Worm (Caenorhabditis elegans) whole organism, L4 larva: ENCODE data around the gene Y55F3BR.1.

ENCODE experiments used
- F49E8.2 ChIP-seq: sonication (generic microtip); optimal IDR thresholded peaks from 2 replicates; lab custom pipeline; 2016; ENCODE audit warnings: missing compliant biosample characterization, mild to moderate bottlenecking, missing genetic modification characterization, borderline replicate concordance
- T20F7.1 ChIP-seq: fragments of 200-800 bp; sonication (Bioruptor generic); optimal IDR thresholded peaks from 2 replicates; lab custom pipeline; 2018; ENCODE audit warnings: mild to moderate bottlenecking, missing genetic modification characterization, missing compliant biosample characterization
- aha-1 ChIP-seq: fragments of 150-350 bp; peaks from one replicate; lab custom pipeline; 2014; ENCODE audit warnings: missing biosample characterization, missing genetic modification characterization
- attf-4 ChIP-seq: sonication (generic microtip); optimal IDR thresholded peaks from 3 replicates; lab custom pipeline; 2017; ENCODE audit warnings: missing biosample characterization, missing genetic modification characterization
- ceh-44 ChIP-seq: fragments of 200-800 bp; sonication (Bioruptor generic); IDR thresholded peaks from 2 replicates; pipeline ENCODE4 v1.3.6; 2022; ENCODE audit warnings: missing genetic modification reagents, missing genetic modification characterization, missing compliant biosample characterization
- ceh-62 ChIP-seq: sonication (generic microtip); optimal IDR thresholded peaks from 2 replicates; lab custom pipeline; 2017; ENCODE audit warnings: missing biosample characterization, missing genetic modification characterization
- ces-1 ChIP-seq: fragments of 150-350 bp; sonication (generic microtip); optimal IDR thresholded peaks from 4 replicates; lab custom pipeline; 2014; ENCODE audit warnings: missing biosample characterization, missing genetic modification reagents, missing genetic modification characterization
- cey-2 ChIP-seq: sonication (generic microtip); optimal IDR thresholded peaks from 3 replicates; lab custom pipeline; 2017; ENCODE audit warnings: missing genetic modification characterization, mild to moderate bottlenecking, missing compliant biosample characterization, antibody characterized with exemption, borderline replicate concordance; ENCODE audit not compliant: insufficient read depth
- daf-12 ChIP-seq: fragments of 150-350 bp; optimal IDR thresholded peaks from 2 replicates; lab custom pipeline; 2014; ENCODE audit warnings: missing biosample characterization, missing genetic modification reagents, missing genetic modification characterization
- daf-8 ChIP-seq: fragments of 200-800 bp; sonication (Bioruptor generic); IDR thresholded peaks from 2 replicates; pipeline ENCODE4 v1.3.6; 2022; ENCODE audit warnings: missing genetic modification characterization, missing compliant biosample characterization
- fkh-10 ChIP-seq: fragments of 150-350 bp; optimal IDR thresholded peaks from 2 replicates; lab custom pipeline; 2014; ENCODE audit warnings: missing biosample characterization, missing genetic modification reagents, missing genetic modification characterization
- gei-8 ChIP-seq: fragments of 200-800 bp; sonication (Bioruptor generic); optimal IDR thresholded peaks from 2 replicates; lab custom pipeline; 2018; ENCODE audit warnings: mild to moderate bottlenecking, missing genetic modification characterization, missing compliant biosample characterization
- hif-1 ChIP-seq, 2 experiments: sonication (generic microtip); optimal IDR thresholded peaks; 2 replicates each; lab custom pipeline; 2016 to 2017; ENCODE audit warnings: missing compliant biosample characterization in 2 of 2, missing genetic modification characterization in 2 of 2, missing genetic modification reagents in 2 of 2, missing genotype in 2 of 2, mild to moderate bottlenecking in 1 of 2
- hlh-30 ChIP-seq: sonication (generic microtip); optimal IDR thresholded peaks from 2 replicates; lab custom pipeline; 2017; ENCODE audit warnings: antibody characterized with exemption, mild to moderate bottlenecking, missing genetic modification characterization, missing compliant biosample characterization; ENCODE audit not compliant: insufficient read depth
- lin-15B ChIP-seq: fragments of 150-350 bp; sonication (generic microtip); optimal IDR thresholded peaks from 3 replicates; lab custom pipeline; 2014; ENCODE audit warnings: missing biosample characterization, missing genetic modification characterization
- lin-38 ChIP-seq: fragments of 200-800 bp; sonication (Bioruptor generic); IDR thresholded peaks from 2 replicates; pipeline ENCODE4 v1.3.6; 2022; ENCODE audit warnings: missing genetic modification reagents, missing genetic modification characterization, missing compliant biosample characterization
- lsy-2 ChIP-seq, 2 experiments: fragments of 150-350 bp in 1 of 2; sonication (generic microtip) in 1 of 2; optimal IDR thresholded peaks; 2 replicates each; lab custom pipeline; 2014 to 2017; ENCODE audit warnings: missing biosample characterization in 2 of 2, missing genetic modification characterization in 2 of 2
- madf-9 ChIP-seq: fragments of 200-800 bp; sonication (Bioruptor generic); conservative IDR thresholded peaks from 2 replicates; pipeline ENCODE4 v1.3.6; 2022; ENCODE audit warnings: missing genetic modification reagents, missing genetic modification characterization, missing compliant biosample characterization
- mep-1 ChIP-seq: fragments of 150-350 bp; sonication (generic microtip); optimal IDR thresholded peaks from 3 replicates; lab custom pipeline; 2014; ENCODE audit warnings: missing biosample characterization, missing genetic modification characterization
- mes-2 ChIP-seq: sonication (generic microtip); optimal IDR thresholded peaks from 2 replicates; lab custom pipeline; 2016; ENCODE audit warnings: missing genotype, mild to moderate bottlenecking, missing genetic modification characterization, missing compliant biosample characterization; ENCODE audit not compliant: poor library complexity, severe bottlenecking
- mxl-2 ChIP-seq: fragments of 200-800 bp; sonication (Bioruptor generic); conservative IDR thresholded peaks from 2 replicates; pipeline ENCODE4 v1.3.6; 2022; ENCODE audit warnings: missing genetic modification reagents, missing genetic modification characterization, missing compliant biosample characterization
- nhr-11 ChIP-seq: fragments of 150-350 bp; optimal IDR thresholded peaks from 2 replicates; lab custom pipeline; 2014; ENCODE audit warnings: missing biosample characterization, missing genetic modification characterization
- nhr-41 ChIP-seq: fragments of 200-800 bp; sonication (Bioruptor generic); IDR thresholded peaks from 2 replicates; pipeline ENCODE4 v1.3.6; 2022; ENCODE audit warnings: missing genetic modification reagents, missing genetic modification characterization, missing compliant biosample characterization
- nhr-48 ChIP-seq: sonication (generic microtip); optimal IDR thresholded peaks from 2 replicates; lab custom pipeline; 2016; ENCODE audit warnings: mild to moderate bottlenecking, missing genetic modification characterization, missing compliant biosample characterization
- nhr-6 ChIP-seq: fragments of 150-350 bp; optimal IDR thresholded peaks from 2 replicates; lab custom pipeline; 2014; ENCODE audit warnings: missing biosample characterization, missing genetic modification characterization
- nhr-76 ChIP-seq: fragments of 150-350 bp; optimal IDR thresholded peaks from 2 replicates; lab custom pipeline; 2014; ENCODE audit warnings: missing biosample characterization, missing genetic modification characterization
- pha-4 ChIP-seq, 2 experiments: fragments of 150-350 bp in 1 of 2; fragments of 200-800 bp in 1 of 2; sonication (Bioruptor generic) in 1 of 2; IDR thresholded peaks in 1 of 2; optimal IDR thresholded peaks in 1 of 2; 2 replicates each; pipeline versions ENCODE4 v1.3.6 to Lab custom; 2014 to 2022; ENCODE audit warnings: missing genetic modification characterization in 2 of 2, missing genetic modification reagents in 2 of 2, missing biosample characterization in 1 of 2, missing compliant biosample characterization in 1 of 2
- snpc-4 ChIP-seq: fragments of 150-350 bp; optimal IDR thresholded peaks from 2 replicates; lab custom pipeline; 2014; ENCODE audit warnings: missing biosample characterization, missing genetic modification characterization
- unc-130 ChIP-seq: sonication (generic microtip); optimal IDR thresholded peaks from 2 replicates; lab custom pipeline; 2016; ENCODE audit warnings: missing genetic modification reagents, missing genetic modification characterization, missing compliant biosample characterization
- unc-62 ChIP-seq, 3 experiments: fragments of 150-350 bp in 1 of 3; sonication (generic microtip); optimal IDR thresholded peaks in 2 of 3; peaks in 1 of 3; 1 replicate in 1 of 3; 2 replicates in 2 of 3; lab custom pipeline; 2014 to 2017; ENCODE audit warnings: missing biosample characterization in 3 of 3, missing genetic modification characterization in 3 of 3, missing genetic modification reagents in 3 of 3, missing genotype in 1 of 3
- zfp-2 ChIP-seq: sonication (generic microtip); optimal IDR thresholded peaks from 2 replicates; lab custom pipeline; 2016; ENCODE audit warnings: mild to moderate bottlenecking, missing genetic modification characterization, missing compliant biosample characterization
- zfp-3 ChIP-seq: fragments of 200-800 bp; sonication (Bioruptor generic); conservative IDR thresholded peaks from 2 replicates; pipeline ENCODE4 v1.3.6; 2022; ENCODE audit warnings: missing genetic modification reagents, missing genetic modification characterization, missing compliant biosample characterization
- ztf-11 ChIP-seq: fragments of 150-350 bp; optimal IDR thresholded peaks from 2 replicates; lab custom pipeline; 2014; ENCODE audit warnings: missing biosample characterization, missing genetic modification characterization
- ztf-7 ChIP-seq: fragments of 150-350 bp; optimal IDR thresholded peaks from 2 replicates; lab custom pipeline; 2014; ENCODE audit warnings: missing biosample characterization, missing genetic modification characterization

The Y55F3BR.1 gene

DNA sequence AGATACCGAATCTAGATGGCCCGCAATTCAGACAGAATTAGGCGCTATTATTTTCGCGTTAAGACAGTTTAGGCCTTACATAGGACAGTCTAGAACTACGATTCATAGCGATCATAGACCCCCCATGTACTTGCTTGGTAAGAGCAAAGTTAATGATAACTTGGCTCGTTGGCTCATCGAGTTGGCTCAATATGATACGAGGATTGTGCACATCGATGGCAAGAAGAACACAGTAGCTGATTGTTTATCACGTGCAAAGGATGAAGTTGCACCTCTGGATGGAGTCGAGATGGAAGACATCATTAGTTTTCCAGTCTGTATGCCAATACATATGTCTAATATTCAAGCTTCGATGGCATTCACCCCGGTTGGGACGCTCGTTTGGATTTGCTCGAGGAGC, 43.0 kb downstream of the Y55F3BR.1 start:
- TF ChIP-seq lin-38: no peak
- TF ChIP-seq unc-62 (GFP tag; optimal IDR thresholded peaks at IDR 0.05 in 1 of 2; lab: Kevin White, UChicago): peak in 1 of 2 experiments; percentile 91
- no peak for TF ChIP-seq unc-62 (tag; optimal IDR thresholded peaks at IDR 0.05; lab: Kevin White, UChicago)

DNA sequence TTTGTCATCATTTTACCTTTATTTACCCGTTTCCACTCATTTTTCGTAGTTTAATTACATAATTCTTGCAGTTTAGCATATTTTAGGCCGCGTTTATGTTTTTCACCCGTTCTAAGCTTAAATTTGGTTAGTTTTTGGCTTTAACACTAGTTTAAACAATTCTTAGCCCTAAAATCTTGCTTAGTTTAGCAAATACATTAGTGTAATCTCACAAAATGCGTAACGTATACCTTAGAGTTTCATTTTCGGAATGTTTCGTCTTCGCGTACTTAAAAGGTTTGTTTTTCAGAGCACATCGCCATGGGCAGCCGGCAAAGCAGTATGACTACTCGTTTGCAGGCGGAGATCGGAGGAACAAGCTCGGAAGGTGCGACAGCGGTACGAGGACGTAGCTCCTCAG, 45.1 kb downstream of the Y55F3BR.1 start, which contains the start of gene F58H7.5:
Gene F58H7.5, plus strand, starts transcription at position 301 of the 400 bp plus-strand sequence.
- TF ChIP-seq F49E8.2 (no peak), daf-8 (GFP tag; lab: Robert Waterston, UW) (no peak), attf-4 (tag; lab: Kevin White, UChicago) (no peak), gei-8 (GFP tag; lab: Kevin White, UChicago) (no peak), nhr-48 (tag; lab: Kevin White, UChicago) (no peak), cey-2 (tag; lab: Kevin White, UChicago) (no peak), nhr-41 (GFP tag; lab: Robert Waterston, UW) (no peak), ztf-7 (tag; lab: Kevin White, UChicago) (no peak), ceh-44 (no peak)
- TF ChIP-seq, all 104 proteins: peak for 0

DNA sequence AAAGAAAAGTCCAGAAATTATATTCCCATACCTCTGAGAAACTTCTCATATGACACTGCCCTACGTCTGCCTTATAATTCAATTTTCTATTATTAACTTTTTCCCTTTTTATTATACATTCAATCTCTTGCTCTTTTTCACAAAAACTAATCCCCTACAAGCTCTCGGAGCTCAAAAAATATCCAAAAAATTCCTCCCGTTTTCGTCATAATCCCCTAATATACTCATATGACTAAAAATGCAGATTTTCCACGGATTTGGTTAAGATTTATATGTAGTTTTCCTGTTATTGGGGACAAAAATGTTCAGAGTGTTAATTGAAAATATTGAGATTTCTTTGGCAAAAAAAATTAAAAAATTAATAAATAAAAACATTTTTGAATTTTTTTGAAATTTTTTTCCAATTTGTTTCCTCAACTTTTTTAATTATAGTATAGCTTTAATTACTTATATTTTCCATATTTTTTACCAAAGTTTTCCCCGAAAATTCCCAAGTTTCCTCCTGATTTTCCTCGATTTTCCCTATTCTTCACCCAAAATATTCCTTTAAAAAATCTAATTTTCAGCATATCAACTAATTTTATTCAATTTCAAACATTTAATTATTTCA, 49.8 kb downstream of the Y55F3BR.1 start, which contains the start of gene lgc-30:
Gene lgc-30, plus strand, starts transcription at position 560 of the 610 bp plus-strand sequence.
- TF ChIP-seq nhr-76 (no peak), T20F7.1 (GFP tag; lab: Kevin White, UChicago) (no peak), unc-130 (no peak), ces-1 (GFP tag; lab: Kevin White, UChicago) (no peak), ztf-11 (tag; lab: Kevin White, UChicago) (no peak), nhr-6 (no peak), madf-9 (no peak), lsy-2 (tag; optimal IDR thresholded peaks at IDR 0.05; lab: Kevin White, UChicago) (no peak), zfp-2 (tag; lab: Kevin White, UChicago) (no peak), mxl-2 (no peak), hlh-30 (no peak), mep-1 (tag; lab: Kevin White, UChicago) (no peak), daf-12 (tag; lab: Kevin White, UChicago) (no peak), nhr-48 (tag; lab: Kevin White, UChicago) (no peak), ztf-7 (tag; lab: Kevin White, UChicago) (no peak), snpc-4 (no peak)

DNA sequence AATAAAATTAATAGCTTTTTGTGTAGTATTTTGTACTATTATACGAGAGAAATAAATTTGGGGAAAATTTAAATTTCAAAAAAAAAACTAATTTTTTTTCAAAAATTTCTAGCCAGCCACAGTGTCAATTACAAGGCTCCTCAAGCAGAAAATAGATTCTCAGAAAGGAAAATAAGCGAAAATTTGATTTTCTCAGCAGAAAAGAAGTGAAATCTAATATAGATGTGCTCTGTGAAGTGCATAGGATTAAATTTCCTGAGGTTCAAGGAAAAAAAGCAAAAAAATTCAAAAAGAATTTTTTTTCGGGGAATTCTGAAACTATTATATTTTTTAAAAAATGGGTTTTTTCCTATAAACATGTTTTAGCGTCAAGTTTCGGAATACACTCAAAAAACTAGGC, 52.9 kb downstream of the Y55F3BR.1 start:
- TF ChIP-seq pha-4 (GFP tag; IDR thresholded peaks at IDR 0.05; lab: Robert Waterston, UW) (no peak), pha-4 (tag; optimal IDR thresholded peaks at IDR 0.05; lab: Kevin White, UChicago) (no peak), unc-62 (GFP tag; optimal IDR thresholded peaks at IDR 0.05 in 1 of 2; lab: Kevin White, UChicago) (no peak), unc-62 (tag; optimal IDR thresholded peaks at IDR 0.05; lab: Kevin White, UChicago) (no peak), fkh-10 (GFP tag; lab: Kevin White, UChicago) (peak; percentile 84), nhr-11 (no peak), ces-1 (GFP tag; lab: Kevin White, UChicago) (peak; percentile 83), ceh-62 (tag; lab: Kevin White, UChicago) (no peak), zfp-3 (GFP tag; lab: Robert Waterston, UW) (no peak), lin-15B (tag; lab: Kevin White, UChicago) (no peak), lsy-2 (tag; optimal IDR thresholded peaks at IDR 0.05; lab: Kevin White, UChicago) (no peak), aha-1 (tag; lab: Kevin White, UChicago) (no peak), hif-1 (tag; optimal IDR thresholded peaks at IDR 0.05; lab: Kevin White, UChicago) (no peak), mes-2 (tag; lab: Kevin White, UChicago) (no peak)
